Fruit fly (Drosophila melanogaster) whole organism, embryonic: ENCODE measurements around the gene SoxN.

Experiments
- Adf1 ChIP-seq: fragments of 200-800 bp; sonication (Bioruptor generic); IDR thresholded peaks from 2 replicates; pipeline ENCODE4 v1.3.6; 2022; ENCODE audit warnings: missing biosample characterization, missing genetic modification characterization
- CG10654 ChIP-seq: fragments of 200-800 bp; sonication (Bioruptor generic); optimal IDR thresholded peaks from 2 replicates; lab custom pipeline; 2016; ENCODE audit warnings: missing biosample characterization, missing genetic modification characterization
- CG11456 ChIP-seq: fragments of 200-800 bp; sonication (Bioruptor generic); IDR thresholded peaks from 3 replicates; pipeline ENCODE4 v1.3.6; 2022; ENCODE audit warnings: missing biosample characterization, missing genetic modification characterization
- CG11723 ChIP-seq: fragments of 200-800 bp; sonication (Bioruptor generic); optimal IDR thresholded peaks from 2 replicates; lab custom pipeline; 2017; ENCODE audit warnings: missing biosample characterization, mild to moderate bottlenecking, missing genetic modification characterization
- CG12104 ChIP-seq: fragments of 200-800 bp; sonication (Bioruptor generic); optimal IDR thresholded peaks from 3 replicates; lab custom pipeline; 2016; ENCODE audit warnings: missing biosample characterization, missing genetic modification characterization
- CG12236 ChIP-seq: fragments of 200-800 bp; sonication (Bioruptor generic); optimal IDR thresholded peaks from 2 replicates; lab custom pipeline; 2016; ENCODE audit warnings: missing biosample characterization, missing genetic modification characterization
- CG13287 ChIP-seq: fragments of 200-800 bp; sonication (Bioruptor generic); IDR thresholded peaks from 2 replicates; pipeline ENCODE4 v1.3.6; 2022; ENCODE audit warnings: missing biosample characterization, missing genetic modification characterization; ENCODE audit not compliant: partially characterized antibody
- CG13894 ChIP-seq: fragments of 200-800 bp; sonication (Bioruptor generic); optimal IDR thresholded peaks from 3 replicates; lab custom pipeline; 2018; ENCODE audit warnings: missing biosample characterization, mild to moderate bottlenecking, missing genetic modification characterization, moderate library complexity
- CG14441 ChIP-seq: fragments of 200-800 bp; sonication (Bioruptor generic); IDR thresholded peaks from 2 replicates; pipeline ENCODE4 v1.3.6; 2022; ENCODE audit warnings: missing biosample characterization, missing genetic modification characterization
- CG14965 ChIP-seq: fragments of 200-800 bp; sonication (Bioruptor generic); optimal IDR thresholded peaks from 2 replicates; lab custom pipeline; 2016; ENCODE audit warnings: missing biosample characterization, missing genetic modification characterization, borderline replicate concordance
- CG15514 ChIP-seq: fragments of 200-800 bp; sonication (Bioruptor generic); optimal IDR thresholded peaks from 3 replicates; lab custom pipeline; 2017; ENCODE audit warnings: missing biosample characterization, missing genetic modification characterization, mild to moderate bottlenecking, moderate library complexity, missing genetic modification reagents
- CG16815 ChIP-seq: fragments of 200-800 bp; sonication (Bioruptor generic); optimal IDR thresholded peaks from 3 replicates; lab custom pipeline; 2017; ENCODE audit warnings: missing biosample characterization, mild to moderate bottlenecking, missing genetic modification characterization
- CG17612 ChIP-seq: fragments of 200-800 bp; sonication (Bioruptor generic); IDR thresholded peaks from 2 replicates; pipeline ENCODE4 v1.3.6; 2022; ENCODE audit warnings: missing biosample characterization, missing genetic modification characterization
- CG17802 ChIP-seq: fragments of 200-800 bp; sonication (Bioruptor generic); optimal IDR thresholded peaks from 2 replicates; lab custom pipeline; 2018; ENCODE audit warnings: missing biosample characterization, mild to moderate bottlenecking, missing genetic modification characterization, moderate library complexity
- CG2120 ChIP-seq: fragments of 200-800 bp; sonication (Bioruptor generic); optimal IDR thresholded peaks from 3 replicates; lab custom pipeline; 2016; ENCODE audit warnings: missing biosample characterization, missing genetic modification characterization
- CG2199 ChIP-seq: fragments of 200-800 bp; sonication (Bioruptor generic); IDR thresholded peaks from 3 replicates; pipeline ENCODE4 v1.3.6; 2022; ENCODE audit warnings: missing biosample characterization, missing genetic modification characterization
- CG2712 ChIP-seq: fragments of 200-800 bp; optimal IDR thresholded peaks from 3 replicates; lab custom pipeline; 2019; ENCODE audit warnings: missing biosample characterization, mild to moderate bottlenecking, missing genetic modification characterization, moderate library complexity
- CG2875 ChIP-seq: fragments of 200-800 bp; sonication (Bioruptor generic); optimal IDR thresholded peaks from 2 replicates; lab custom pipeline; 2017; ENCODE audit warnings: missing biosample characterization, mild to moderate bottlenecking, missing genetic modification characterization, missing genetic modification reagents
- CG32772 ChIP-seq: fragments of 200-800 bp; sonication (Bioruptor generic); IDR thresholded peaks from 2 replicates; pipeline ENCODE4 v1.3.6; 2022; ENCODE audit warnings: missing biosample characterization, missing genetic modification characterization
- CG34224 ChIP-seq: fragments of 200-800 bp; sonication (Bioruptor generic); IDR thresholded peaks from 3 replicates; pipeline ENCODE4 v1.3.6; 2022; ENCODE audit warnings: missing biosample characterization, missing genetic modification characterization; ENCODE audit not compliant: partially characterized antibody
- CG4707 ChIP-seq: fragments of 200-800 bp; sonication (Bioruptor generic); optimal IDR thresholded peaks from 2 replicates; lab custom pipeline; 2018; ENCODE audit warnings: missing biosample characterization, mild to moderate bottlenecking, missing genetic modification characterization, moderate library complexity
- CG5245 ChIP-seq: fragments of 200-800 bp; sonication (Bioruptor generic); optimal IDR thresholded peaks from 3 replicates; lab custom pipeline; 2016; ENCODE audit warnings: missing biosample characterization, missing genetic modification characterization
- CG6175 ChIP-seq: fragments of 200-800 bp; sonication (Bioruptor generic); IDR thresholded peaks from 3 replicates; pipeline ENCODE4 v1.3.6; 2022; ENCODE audit warnings: missing biosample characterization, missing genetic modification characterization
- CG9797 ChIP-seq: fragments of 200-800 bp; sonication (Bioruptor generic); optimal IDR thresholded peaks from 3 replicates; lab custom pipeline; 2018; ENCODE audit warnings: missing biosample characterization, mild to moderate bottlenecking, missing genetic modification characterization
- CG9817 ChIP-seq: fragments of 200-800 bp; sonication (Bioruptor generic); optimal IDR thresholded peaks from 2 replicates; lab custom pipeline; 2018; ENCODE audit warnings: missing biosample characterization, mild to moderate bottlenecking, missing genetic modification characterization, moderate library complexity
- CG9876 ChIP-seq: fragments of 200-800 bp; sonication (Bioruptor generic); optimal IDR thresholded peaks from 2 replicates; lab custom pipeline; 2016; ENCODE audit warnings: missing biosample characterization, missing genetic modification characterization
- CkIIα-i1 ChIP-seq: fragments of 200-800 bp; sonication (Bioruptor generic); IDR thresholded peaks from 2 replicates; pipeline ENCODE4 v1.3.6; 2022; ENCODE audit warnings: missing biosample characterization, missing genetic modification characterization
- CoRest ChIP-seq: fragments of 200-800 bp; sonication (Bioruptor generic); optimal IDR thresholded peaks from 3 replicates; lab custom pipeline; 2018; ENCODE audit warnings: missing biosample characterization, mild to moderate bottlenecking, missing genetic modification characterization, moderate library complexity
- Dek ChIP-seq: fragments of 200-800 bp; sonication (Bioruptor generic); optimal IDR thresholded peaks from 3 replicates; lab custom pipeline; 2019; ENCODE audit warnings: missing biosample characterization, mild to moderate bottlenecking, missing genetic modification characterization, moderate library complexity
- Drgx ChIP-seq: fragments of 200-800 bp; sonication (Bioruptor generic); IDR thresholded peaks from 2 replicates; pipeline ENCODE4 v1.3.6; 2022; ENCODE audit warnings: missing biosample characterization, missing genetic modification characterization
- Elba2 ChIP-seq: fragments of 200-800 bp; sonication (Bioruptor generic); optimal IDR thresholded peaks from 3 replicates; lab custom pipeline; 2016; ENCODE audit warnings: missing biosample characterization, missing genetic modification characterization
- Ets97D ChIP-seq: fragments of 200-800 bp; sonication (Bioruptor generic); optimal IDR thresholded peaks from 3 replicates; lab custom pipeline; 2016; ENCODE audit warnings: missing biosample characterization, missing genetic modification characterization
- Ravus ChIP-seq: fragments of 200-800 bp; sonication (Bioruptor generic); IDR thresholded peaks from 2 replicates; pipeline ENCODE4 v1.3.6; 2022; ENCODE audit warnings: missing biosample characterization, missing genetic modification characterization
- bcd ChIP-seq: fragments of 200-800 bp; sonication (Bioruptor generic); optimal IDR thresholded peaks from 2 replicates; lab custom pipeline; 2017; ENCODE audit warnings: missing biosample characterization, mild to moderate bottlenecking, missing genetic modification characterization
- dpn ChIP-seq, 2 experiments: fragments of 200-800 bp; sonication (Bioruptor generic); optimal IDR thresholded peaks; 3 replicates each; lab custom pipeline; 2016; ENCODE audit warnings: missing biosample characterization in 2 of 2, missing genetic modification characterization in 2 of 2
- emc ChIP-seq: fragments of 200-800 bp; sonication (Bioruptor generic); optimal IDR thresholded peaks from 2 replicates; lab custom pipeline; 2016; ENCODE audit warnings: missing biosample characterization, missing genetic modification characterization
- fd102C ChIP-seq: fragments of 200-800 bp; sonication (Bioruptor generic); optimal IDR thresholded peaks from 2 replicates; lab custom pipeline; 2018; ENCODE audit warnings: missing biosample characterization, mild to moderate bottlenecking, missing genetic modification characterization, moderate library complexity
- fd64A ChIP-seq: fragments of 200-800 bp; sonication (Bioruptor generic); optimal IDR thresholded peaks from 3 replicates; lab custom pipeline; 2018; ENCODE audit warnings: missing biosample characterization, mild to moderate bottlenecking, missing genetic modification characterization
- fu2 ChIP-seq: fragments of 200-800 bp; sonication (Bioruptor generic); optimal IDR thresholded peaks from 2 replicates; lab custom pipeline; 2016; ENCODE audit warnings: missing biosample characterization, missing genetic modification characterization
- gsb ChIP-seq: fragments of 200-800 bp; sonication (Bioruptor generic); IDR thresholded peaks from 2 replicates; pipeline ENCODE4 v1.3.6; 2022; ENCODE audit warnings: missing biosample characterization, missing genetic modification characterization
- gt ChIP-seq: fragments of 200-800 bp; sonication (Bioruptor generic); IDR thresholded peaks from 2 replicates; pipeline ENCODE4 v1.3.6; 2022; ENCODE audit warnings: missing biosample characterization, missing genetic modification characterization
- hth ChIP-seq: fragments of >200 bp; optimal IDR thresholded peaks from 2 replicates; lab custom pipeline; 2017; ENCODE audit warnings: inconsistent platforms
- jumu ChIP-seq: fragments of 200-800 bp; sonication (Bioruptor generic); optimal IDR thresholded peaks from 3 replicates; lab custom pipeline; 2016; ENCODE audit warnings: missing biosample characterization, missing genetic modification characterization
- lov ChIP-seq, 2 experiments: fragments of 200-800 bp in 1 of 2; fragments of >200 bp in 1 of 2; sonication (Bioruptor generic) in 1 of 2; IDR thresholded peaks in 1 of 2; optimal IDR thresholded peaks in 1 of 2; 2 replicates in 1 of 2; 3 replicates in 1 of 2; pipeline versions ENCODE4 v1.3.6 to Lab custom; 2017 to 2022; ENCODE audit warnings: missing biosample characterization in 1 of 2, missing genetic modification characterization in 1 of 2
- p53 ChIP-seq: fragments of 200-800 bp; sonication (Bioruptor generic); optimal IDR thresholded peaks from 2 replicates; lab custom pipeline; 2016; ENCODE audit warnings: missing biosample characterization, missing genetic modification characterization
- pnt ChIP-seq: fragments of 200-800 bp; sonication (Bioruptor generic); optimal IDR thresholded peaks from 3 replicates; lab custom pipeline; 2016; ENCODE audit warnings: missing biosample characterization, missing genetic modification characterization
- psq ChIP-seq: fragments of 200-800 bp; sonication (Bioruptor generic); optimal IDR thresholded peaks from 2 replicates; lab custom pipeline; 2017; ENCODE audit warnings: missing biosample characterization, missing genetic modification characterization
- sug ChIP-seq: fragments of 200-800 bp; optimal IDR thresholded peaks from 2 replicates; lab custom pipeline; 2019; ENCODE audit warnings: missing biosample characterization, mild to moderate bottlenecking, missing genetic modification characterization, moderate library complexity
- tna ChIP-seq: fragments of 200-800 bp; sonication (Bioruptor generic); IDR thresholded peaks from 2 replicates; pipeline ENCODE4 v1.3.6; 2022; ENCODE audit warnings: missing biosample characterization, missing genetic modification characterization; ENCODE audit not compliant: partially characterized antibody
- trem ChIP-seq: fragments of 200-800 bp; optimal IDR thresholded peaks from 3 replicates; lab custom pipeline; 2019; ENCODE audit warnings: missing biosample characterization, mild to moderate bottlenecking, missing genetic modification characterization, moderate library complexity
- unpg ChIP-seq: fragments of 200-800 bp; sonication (Bioruptor generic); optimal IDR thresholded peaks from 3 replicates; lab custom pipeline; 2018; ENCODE audit warnings: missing biosample characterization, mild to moderate bottlenecking, missing genetic modification characterization, moderate library complexity

Gene SoxN

DNA sequence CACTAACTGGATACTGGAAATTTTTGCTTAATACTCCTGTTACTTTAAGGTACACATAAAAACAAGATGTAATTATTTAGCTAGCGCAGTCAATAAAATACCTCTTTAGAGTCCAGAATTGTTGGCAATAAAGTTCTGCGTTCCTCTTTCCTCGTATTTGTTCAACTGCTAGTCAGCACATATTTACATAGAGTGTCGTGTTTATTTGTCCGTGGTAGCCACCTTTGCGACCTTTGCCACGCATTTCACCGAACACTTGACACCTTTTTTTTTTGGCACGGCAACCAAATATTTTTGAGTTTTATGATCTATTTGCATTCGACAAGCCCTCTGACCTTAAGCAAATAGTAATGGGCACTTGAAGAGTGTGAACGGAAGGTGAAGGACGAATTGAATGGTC, 20.5 kb downstream of the SoxN start (continued):
- peak; percentile 88 for TF ChIP-seq CG4707 (GFP tag; lab: Kevin White, UChicago)
- no peak for TF ChIP-seq Dek
- peak; percentile 96 for TF ChIP-seq CG12236 (GFP tag; lab: Kevin White, UChicago)
- peak; percentile 96 for TF ChIP-seq CG2875 (GFP tag; lab: Kevin White, UChicago)
- no peak for TF ChIP-seq emc (GFP tag; lab: Kevin White, UChicago)
- peak; percentile 84 for TF ChIP-seq CG9876
- TF ChIP-seq CG14965: peak; percentile 5
- no peak for TF ChIP-seq tna (GFP tag; lab: Robert Waterston, UW)
- TF ChIP-seq CG13287 (GFP tag; lab: Robert Waterston, UW): no peak
- TF ChIP-seq jumu (GFP tag; lab: Kevin White, UChicago): peak; percentile 47
- peak; percentile 86 for TF ChIP-seq CG2120 (GFP tag; lab: Kevin White, UChicago)
- peak; percentile 1 for TF ChIP-seq trem (tag; lab: Kevin White, UChicago)
- no peak for TF ChIP-seq CG9797
- no peak for TF ChIP-seq sug (tag; lab: Kevin White, UChicago)
- peak; percentile 52 for TF ChIP-seq CG10654 (GFP tag; lab: Kevin White, UChicago)
- TF ChIP-seq CG2199 (GFP tag; lab: Robert Waterston, UW): no peak
- TF ChIP-seq lov (optimal IDR thresholded peaks at IDR 0.05; lab: Kevin White, UChicago): no peak
- TF ChIP-seq lov (GFP tag; IDR thresholded peaks at IDR 0.05; lab: Robert Waterston, UW): peak; percentile 79; the same call in 2 of the 3 replicates
- TF ChIP-seq CG5245 (GFP tag; lab: Kevin White, UChicago): peak; percentile 40
- TF ChIP-seq CG9817 (tag; lab: Kevin White, UChicago): peak; percentile 67
- no peak for TF ChIP-seq gt (GFP tag; lab: Robert Waterston, UW)
- peak; percentile 79 for TF ChIP-seq CG11456 (GFP tag; lab: Robert Waterston, UW)
- peak; percentile 10 for TF ChIP-seq Ets97D (GFP tag; lab: Kevin White, UChicago)
- no peak for TF ChIP-seq gsb
- peak; percentile 27 for TF ChIP-seq fd64A
- peak; percentile 74 for TF ChIP-seq CG11723 (GFP tag; lab: Kevin White, UChicago)
- TF ChIP-seq bcd: peak; percentile 59
- no peak for TF ChIP-seq Drgx (GFP tag; lab: Robert Waterston, UW)
- TF ChIP-seq fu2 (GFP tag; lab: Kevin White, UChicago): peak; percentile 36
- peak; percentile 50 for TF ChIP-seq CG12104 (GFP tag; lab: Kevin White, UChicago)
- TF ChIP-seq CG15514 (GFP tag; lab: Kevin White, UChicago): peak; percentile 55
- no peak for TF ChIP-seq CG32772 (GFP tag; lab: Robert Waterston, UW)
- TF ChIP-seq CG34224: no peak
- TF ChIP-seq CG13894 (tag; lab: Kevin White, UChicago): no peak
- TF ChIP-seq CG17612 (GFP tag; lab: Robert Waterston, UW): no peak
- TF ChIP-seq pnt (GFP tag; lab: Kevin White, UChicago): peak; percentile 50
- TF ChIP-seq dpn (GFP tag; optimal IDR thresholded peaks at IDR 0.05; lab: Kevin White, UChicago): peak; percentile 15 to 74
- no peak for TF ChIP-seq Ravus (GFP tag; lab: Robert Waterston, UW)
- peak; percentile 100 for TF ChIP-seq fd102C
- peak; percentile 56 for TF ChIP-seq CG2712 (tag; lab: Kevin White, UChicago)
- no peak for TF ChIP-seq CG14441
- no peak for TF ChIP-seq Adf1 (GFP tag; lab: Robert Waterston, UW)
- no peak for TF ChIP-seq CG17802 (tag; lab: Kevin White, UChicago)
- TF ChIP-seq hth: no peak
- TF ChIP-seq psq (GFP tag; lab: Kevin White, UChicago): peak; percentile 60
- peak; percentile 83 for TF ChIP-seq unpg (GFP tag; lab: Kevin White, UChicago)
- TF ChIP-seq Elba2: peak; percentile 60
- peak; percentile 49 for TF ChIP-seq CG16815
- peak; percentile 75 for TF ChIP-seq CoRest (tag; lab: Kevin White, UChicago)
- no peak for TF ChIP-seq CkIIα-i1 (GFP tag; lab: Robert Waterston, UW)
- no peak for TF ChIP-seq CG6175
- TF ChIP-seq p53 (GFP tag; lab: Kevin White, UChicago): peak; percentile 32
